Fruit fly (Drosophila melanogaster) whole organism, embryonic: Measurements from ENCODE around the gene CG14450.

Experiments used
- CG10209 ChIP-seq: fragments of 200-800 bp; sonication (Bioruptor generic); optimal IDR thresholded peaks from 3 replicates; lab custom pipeline; 2017; ENCODE audit warnings: missing biosample characterization, mild to moderate bottlenecking, missing genetic modification characterization, missing genetic modification reagents
- CG10543 ChIP-seq: fragments of 200-800 bp; sonication (Bioruptor generic); optimal IDR thresholded peaks from 3 replicates; lab custom pipeline; 2017; ENCODE audit warnings: missing biosample characterization, mild to moderate bottlenecking, missing genetic modification characterization, moderate library complexity
- CG11560 ChIP-seq: fragments of 200-800 bp; sonication (Bioruptor generic); IDR thresholded peaks from 3 replicates; pipeline ENCODE4 v1.3.6; 2022; ENCODE audit warnings: missing biosample characterization, missing genetic modification characterization
- CG12219 ChIP-seq: fragments of 200-800 bp; sonication (Bioruptor generic); optimal IDR thresholded peaks from 3 replicates; lab custom pipeline; 2018; ENCODE audit warnings: missing biosample characterization, mild to moderate bottlenecking, missing genetic modification characterization
- CG12236 ChIP-seq: fragments of 200-800 bp; sonication (Bioruptor generic); optimal IDR thresholded peaks from 2 replicates; lab custom pipeline; 2016; ENCODE audit warnings: missing biosample characterization, missing genetic modification characterization
- CG12391 ChIP-seq: fragments of 200-800 bp; sonication (Bioruptor generic); optimal IDR thresholded peaks from 3 replicates; lab custom pipeline; 2018; ENCODE audit warnings: missing biosample characterization, mild to moderate bottlenecking, missing genetic modification characterization, moderate library complexity
- CG13296 ChIP-seq: fragments of 200-800 bp; sonication (Bioruptor generic); optimal IDR thresholded peaks from 3 replicates; lab custom pipeline; 2018; ENCODE audit warnings: missing biosample characterization, mild to moderate bottlenecking, missing genetic modification characterization
- CG14441 ChIP-seq: fragments of 200-800 bp; sonication (Bioruptor generic); IDR thresholded peaks from 2 replicates; pipeline ENCODE4 v1.3.6; 2022; ENCODE audit warnings: missing biosample characterization, missing genetic modification characterization
- CG14667 ChIP-seq: fragments of 200-800 bp; sonication (Bioruptor generic); IDR thresholded peaks from 2 replicates; pipeline ENCODE4 v1.3.6; 2022; ENCODE audit warnings: missing biosample characterization, missing genetic modification characterization
- CG1529 ChIP-seq: fragments of 200-800 bp; sonication (Bioruptor generic); optimal IDR thresholded peaks from 3 replicates; lab custom pipeline; 2018; ENCODE audit warnings: missing biosample characterization, missing genetic modification characterization
- CG1603 ChIP-seq: fragments of 200-800 bp; sonication (Bioruptor generic); optimal IDR thresholded peaks from 2 replicates; lab custom pipeline; 2019; ENCODE audit warnings: missing biosample characterization, mild to moderate bottlenecking, missing genetic modification characterization, moderate library complexity
- CG16863 ChIP-seq: fragments of 200-800 bp; sonication (Bioruptor generic); optimal IDR thresholded peaks from 3 replicates; lab custom pipeline; 2016; ENCODE audit warnings: missing biosample characterization, missing genetic modification characterization
- CG17802 ChIP-seq: fragments of 200-800 bp; sonication (Bioruptor generic); optimal IDR thresholded peaks from 2 replicates; lab custom pipeline; 2018; ENCODE audit warnings: missing biosample characterization, mild to moderate bottlenecking, missing genetic modification characterization, moderate library complexity
- CG31224 ChIP-seq: fragments of 200-800 bp; sonication (Bioruptor generic); IDR thresholded peaks from 2 replicates; pipeline ENCODE4 v1.3.6; 2022; ENCODE audit warnings: missing biosample characterization, missing genetic modification characterization
- CG4404 ChIP-seq: fragments of 200-800 bp; sonication (Bioruptor generic); IDR thresholded peaks from 2 replicates; pipeline ENCODE4 v1.3.6; 2022; ENCODE audit warnings: missing biosample characterization, missing genetic modification characterization
- CG4730 ChIP-seq: fragments of 200-800 bp; sonication (Bioruptor generic); IDR thresholded peaks from 2 replicates; pipeline ENCODE4 v1.3.6; 2022; ENCODE audit warnings: missing biosample characterization, missing genetic modification characterization
- CG8944 ChIP-seq: fragments of 200-800 bp; sonication (Bioruptor generic); optimal IDR thresholded peaks from 3 replicates; lab custom pipeline; 2016; ENCODE audit warnings: missing biosample characterization, missing genetic modification characterization
- Camta ChIP-seq: fragments of 200-800 bp; sonication (Bioruptor generic); optimal IDR thresholded peaks from 2 replicates; lab custom pipeline; 2016; ENCODE audit warnings: missing biosample characterization, missing genetic modification characterization
- D19A ChIP-seq: fragments of 200-800 bp; optimal IDR thresholded peaks from 3 replicates; lab custom pipeline; 2019; ENCODE audit warnings: missing biosample characterization, mild to moderate bottlenecking, missing genetic modification characterization, moderate library complexity
- D19B ChIP-seq: fragments of 200-800 bp; sonication (Bioruptor generic); optimal IDR thresholded peaks from 2 replicates; lab custom pipeline; 2017; ENCODE audit warnings: missing biosample characterization, mild to moderate bottlenecking, missing genetic modification characterization
- Doc3 ChIP-seq: fragments of 200-800 bp; sonication (Bioruptor generic); IDR thresholded peaks from 3 replicates; pipeline ENCODE4 v1.3.6; 2022; ENCODE audit warnings: missing biosample characterization, missing genetic modification characterization; ENCODE audit not compliant: partially characterized antibody
- Eip74EF ChIP-seq, 2 experiments: fragments of 200-800 bp in 1 of 2; fragments of >200 bp in 1 of 2; sonication (Bioruptor generic) in 1 of 2; optimal IDR thresholded peaks; 2 replicates each; lab custom pipeline; 2017 to 2019; ENCODE audit warnings: missing biosample characterization in 2 of 2, missing genetic modification characterization in 2 of 2, mild to moderate bottlenecking in 1 of 2, moderate library complexity in 1 of 2
- Fer1 ChIP-seq: fragments of 200-800 bp; sonication (Bioruptor generic); optimal IDR thresholded peaks from 2 replicates; lab custom pipeline; 2017; ENCODE audit warnings: missing biosample characterization, mild to moderate bottlenecking, missing genetic modification characterization
- HmgZ ChIP-seq: fragments of 200-800 bp; sonication (Bioruptor generic); optimal IDR thresholded peaks from 2 replicates; lab custom pipeline; 2018; ENCODE audit warnings: missing biosample characterization, mild to moderate bottlenecking, missing genetic modification characterization
- Jarid2 ChIP-seq: fragments of 200-800 bp; sonication (Bioruptor generic); optimal IDR thresholded peaks from 3 replicates; lab custom pipeline; 2017; ENCODE audit warnings: mild to moderate bottlenecking, missing biosample characterization, missing genetic modification reagents, missing genetic modification characterization
- Rx ChIP-seq: fragments of 200-800 bp; sonication (Bioruptor generic); IDR thresholded peaks from 2 replicates; pipeline ENCODE4 v1.3.6; 2022; ENCODE audit warnings: missing biosample characterization, missing genetic modification characterization
- Six4 ChIP-seq: fragments of 200-800 bp; sonication (Bioruptor generic); optimal IDR thresholded peaks from 2 replicates; lab custom pipeline; 2016; ENCODE audit warnings: missing biosample characterization, missing genetic modification characterization
- Sry-δ ChIP-seq: fragments of 200-800 bp; sonication (Bioruptor generic); optimal IDR thresholded peaks from 2 replicates; lab custom pipeline; 2016; ENCODE audit warnings: missing biosample characterization, missing genetic modification characterization
- Xbp1 ChIP-seq: fragments of 200-800 bp; sonication (Bioruptor generic); optimal IDR thresholded peaks from 3 replicates; lab custom pipeline; 2016; ENCODE audit warnings: missing biosample characterization, mild to moderate bottlenecking, missing genetic modification characterization
- al ChIP-seq: fragments of 200-800 bp; sonication (Bioruptor generic); IDR thresholded peaks from 2 replicates; pipeline ENCODE4 v1.3.6; 2022; ENCODE audit warnings: missing biosample characterization, missing genetic modification characterization
- amos ChIP-seq: fragments of 200-800 bp; sonication (Bioruptor generic); IDR thresholded peaks from 2 replicates; pipeline ENCODE4 v1.3.6; 2022; ENCODE audit warnings: missing biosample characterization, missing genetic modification characterization; ENCODE audit not compliant: partially characterized antibody
- az2 ChIP-seq: fragments of 200-800 bp; sonication (Bioruptor generic); optimal IDR thresholded peaks from 3 replicates; lab custom pipeline; 2016; ENCODE audit warnings: missing biosample characterization, missing genetic modification characterization
- bab2 ChIP-seq: fragments of 200-800 bp; sonication (Bioruptor generic); optimal IDR thresholded peaks from 2 replicates; lab custom pipeline; 2016; ENCODE audit warnings: missing biosample characterization, missing genetic modification characterization
- bbx ChIP-seq: fragments of 200-800 bp; sonication (Bioruptor generic); IDR thresholded peaks from 2 replicates; pipeline ENCODE4 v1.3.6; 2022; ENCODE audit warnings: missing biosample characterization, missing genetic modification characterization; ENCODE audit not compliant: partially characterized antibody
- cas ChIP-seq: fragments of 200-800 bp; sonication (Bioruptor generic); IDR thresholded peaks from 2 replicates; pipeline ENCODE4 v1.3.6; 2022; ENCODE audit warnings: missing biosample characterization, missing genetic modification characterization
- cato ChIP-seq: fragments of 200-800 bp; sonication (Bioruptor generic); optimal IDR thresholded peaks from 2 replicates; lab custom pipeline; 2016; ENCODE audit warnings: missing biosample characterization, missing genetic modification characterization, borderline replicate concordance
- emc ChIP-seq: fragments of 200-800 bp; sonication (Bioruptor generic); optimal IDR thresholded peaks from 2 replicates; lab custom pipeline; 2016; ENCODE audit warnings: missing biosample characterization, missing genetic modification characterization
- en ChIP-seq: fragments of 200-800 bp; sonication (Bioruptor generic); optimal IDR thresholded peaks from 2 replicates; lab custom pipeline; 2016; ENCODE audit warnings: missing biosample characterization, missing genetic modification characterization
- ewg ChIP-seq: fragments of 200-800 bp; sonication (Bioruptor generic); optimal IDR thresholded peaks from 3 replicates; lab custom pipeline; 2017; ENCODE audit warnings: mild to moderate bottlenecking, missing biosample characterization, missing genetic modification reagents, missing genetic modification characterization
- fd64A ChIP-seq: fragments of 200-800 bp; sonication (Bioruptor generic); optimal IDR thresholded peaks from 3 replicates; lab custom pipeline; 2018; ENCODE audit warnings: missing biosample characterization, mild to moderate bottlenecking, missing genetic modification characterization
- fd96Cb ChIP-seq: fragments of 200-800 bp; sonication (Bioruptor generic); optimal IDR thresholded peaks from 2 replicates; lab custom pipeline; 2018; ENCODE audit warnings: missing biosample characterization, mild to moderate bottlenecking, missing genetic modification characterization, moderate library complexity
- jigr1 ChIP-seq: fragments of 200-800 bp; sonication (Bioruptor generic); IDR thresholded peaks from 3 replicates; pipeline ENCODE4 v1.3.6; 2022; ENCODE audit warnings: missing biosample characterization, missing genetic modification characterization
- luna ChIP-seq: fragments of 200-800 bp; sonication (Bioruptor generic); optimal IDR thresholded peaks from 2 replicates; lab custom pipeline; 2016; ENCODE audit warnings: missing biosample characterization, missing genetic modification characterization
- maf-S ChIP-seq: fragments of 200-800 bp; sonication (Bioruptor generic); optimal IDR thresholded peaks from 2 replicates; lab custom pipeline; 2016; ENCODE audit warnings: missing biosample characterization, missing genetic modification characterization
- run ChIP-seq: fragments of 200-800 bp; sonication (Bioruptor generic); optimal IDR thresholded peaks from 3 replicates; lab custom pipeline; 2018; ENCODE audit warnings: missing biosample characterization, mild to moderate bottlenecking, missing genetic modification characterization
- scrt ChIP-seq: fragments of 200-800 bp; sonication (Bioruptor generic); optimal IDR thresholded peaks from 2 replicates; lab custom pipeline; 2018; ENCODE audit warnings: missing biosample characterization, mild to moderate bottlenecking, missing genetic modification characterization, moderate library complexity
- sens ChIP-seq: fragments of 200-800 bp; sonication (Bioruptor generic); peaks from one replicate; lab custom pipeline; 2016; ENCODE audit warnings: missing biosample characterization, missing genetic modification characterization
- shn ChIP-seq: fragments of 200-800 bp; sonication (Bioruptor generic); optimal IDR thresholded peaks from 3 replicates; lab custom pipeline; 2016; ENCODE audit warnings: missing biosample characterization, missing genetic modification characterization
- tna ChIP-seq: fragments of 200-800 bp; sonication (Bioruptor generic); IDR thresholded peaks from 2 replicates; pipeline ENCODE4 v1.3.6; 2022; ENCODE audit warnings: missing biosample characterization, missing genetic modification characterization; ENCODE audit not compliant: partially characterized antibody

CG14450 gene

dm6 chr3L:22741389-22742120 is 14.0 kb upstream of the CG14450 start, which contains the start of gene CG7369 (continued):
- TF ChIP-seq run, result peak; percentile 28
- peak; percentile 65; the same call in 1 of the 2 replicates for TF ChIP-seq CG14667 (GFP tag; lab: Robert Waterston, UW)
- TF ChIP-seq ewg (GFP tag; lab: Kevin White, UChicago), result peak; percentile 69
- TF ChIP-seq CG13296, result peak; percentile 71
- peak; percentile 86 for TF ChIP-seq CG4404 (GFP tag; lab: Robert Waterston, UW)
- peak in 1 of 2 experiments; percentile 31 for TF ChIP-seq Eip74EF (GFP tag; optimal IDR thresholded peaks at IDR 0.05; lab: Kevin White, UChicago)
- TF ChIP-seq CG31224 (GFP tag; lab: Robert Waterston, UW), result peak; percentile 55
- peak; percentile 62 for TF ChIP-seq CG8944
- peak; percentile 96 for TF ChIP-seq sens (GFP tag; lab: Kevin White, UChicago)
- no peak; the same call in 1 of the 3 replicates for TF ChIP-seq CG11560 (tag; lab: Robert Waterston, UW)
- TF ChIP-seq bab2 (GFP tag; lab: Kevin White, UChicago), result peak; percentile 77
- peak; percentile 80 for TF ChIP-seq Fer1 (GFP tag; lab: Kevin White, UChicago)
- TF ChIP-seq al (GFP tag; lab: Robert Waterston, UW), result peak; percentile 76
- peak; percentile 88 for TF ChIP-seq HmgZ (tag; lab: Kevin White, UChicago)
- peak; percentile 16 for TF ChIP-seq CG12236 (GFP tag; lab: Kevin White, UChicago)
- peak; percentile 57 for TF ChIP-seq D19A (tag; lab: Kevin White, UChicago)
- TF ChIP-seq CG10209, result peak; percentile 86
- TF ChIP-seq fd96Cb (tag; lab: Kevin White, UChicago), result peak; percentile 67
- TF ChIP-seq jigr1, result peak; percentile 68; the same call in 1 of the 3 replicates
- peak; percentile 70 for TF ChIP-seq CG1529 (GFP tag; lab: Kevin White, UChicago)
- TF ChIP-seq en, result no peak
- peak; percentile 77 for TF ChIP-seq Six4 (GFP tag; lab: Kevin White, UChicago)
- TF ChIP-seq Xbp1 (GFP tag; lab: Kevin White, UChicago), result peak; percentile 85
- TF ChIP-seq Jarid2 (GFP tag; lab: Kevin White, UChicago), result peak; percentile 55
- TF ChIP-seq Sry-δ (GFP tag; lab: Kevin White, UChicago), result peak; percentile 67
- TF ChIP-seq fd64A (GFP tag; lab: Kevin White, UChicago), result no peak
- peak; percentile 70 for TF ChIP-seq D19B (GFP tag; lab: Kevin White, UChicago)
- peak; percentile 87 for TF ChIP-seq CG12391 (tag; lab: Kevin White, UChicago)
- TF ChIP-seq emc, result peak; percentile 14
- TF ChIP-seq CG1603 (tag; lab: Kevin White, UChicago), result peak; percentile 30
- peak; percentile 68 for TF ChIP-seq CG4730 (GFP tag; lab: Robert Waterston, UW)
- TF ChIP-seq Rx (GFP tag; lab: Robert Waterston, UW), result peak; percentile 62
- peak; percentile 68 for TF ChIP-seq CG14441 (GFP tag; lab: Robert Waterston, UW)
- peak; percentile 33 for TF ChIP-seq CG12219 (GFP tag; lab: Kevin White, UChicago)
- TF ChIP-seq CG17802 (tag; lab: Kevin White, UChicago), result peak; percentile 21
- peak; percentile 63 for TF ChIP-seq CG16863
- peak; percentile 4 for TF ChIP-seq maf-S (GFP tag; lab: Kevin White, UChicago)
- peak; percentile 86 for TF ChIP-seq Doc3 (GFP tag; lab: Robert Waterston, UW)
- peak; percentile 47 for TF ChIP-seq cas (GFP tag; lab: Robert Waterston, UW)
- no peak; the same call in 1 of the 2 replicates for TF ChIP-seq tna (GFP tag; lab: Robert Waterston, UW)
- TF ChIP-seq scrt (GFP tag; lab: Kevin White, UChicago), result peak; percentile 53
- TF ChIP-seq luna (GFP tag; lab: Kevin White, UChicago), result peak; percentile 46
- TF ChIP-seq cato (GFP tag; lab: Kevin White, UChicago), result peak; percentile 78
- TF ChIP-seq bbx (GFP tag; lab: Robert Waterston, UW), result peak; percentile 24; the same call in 1 of the 2 replicates
- TF ChIP-seq CG10543, result peak; percentile 91
- TF ChIP-seq shn, result peak; percentile 69
- TF ChIP-seq az2 (GFP tag; lab: Kevin White, UChicago), result peak; percentile 82
- TF ChIP-seq Camta, result peak; percentile 36
- TF ChIP-seq amos (GFP tag; lab: Robert Waterston, UW), result peak; percentile 63
